Worm (Caenorhabditis elegans): ENCODE results near the gene rle-1.

DNA sequence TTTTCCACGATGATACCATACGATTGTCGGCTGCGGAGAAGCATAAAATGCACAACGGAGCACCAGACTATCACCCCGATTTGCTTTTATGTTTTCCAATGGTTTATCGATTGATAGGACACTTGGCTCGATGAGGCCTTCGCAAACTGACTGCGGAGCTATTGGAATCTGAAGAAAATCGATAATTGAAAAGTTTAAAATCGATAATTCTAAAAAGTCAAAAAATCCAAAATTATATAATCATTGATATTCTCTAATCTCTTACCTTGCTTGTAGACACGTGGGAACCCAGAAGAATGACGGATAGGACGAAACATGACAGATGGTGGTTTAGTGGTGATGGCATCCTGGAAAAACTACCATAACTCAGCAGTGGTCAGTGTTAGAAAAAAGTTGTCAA, 17.1 kb downstream of the rle-1 start, which contains the start of gene zig-5:
- TF ChIP-seq nhr-179 (tag; optimal IDR thresholded peaks at IDR 0.05) = no peak
- TF ChIP-seq C06A6.2 (GFP tag; conservative IDR thresholded peaks at IDR 0.05) = no peak
- TF ChIP-seq madf-8 (GFP tag; conservative IDR thresholded peaks at IDR 0.05) = no peak
- TF ChIP-seq F23B12.7 (tag; optimal IDR thresholded peaks at IDR 0.05; ENCODE audit: insufficient read depth) = no peak
- TF ChIP-seq madf-6 (GFP tag; IDR thresholded peaks at IDR 0.05) = no peak
- no peak for TF ChIP-seq unc-62 (GFP tag; optimal IDR thresholded peaks at IDR 0.05)

Measured in whole organism, young adult.